Worm (Caenorhabditis elegans): ENCODE results near the gene pax-3.

DNA sequence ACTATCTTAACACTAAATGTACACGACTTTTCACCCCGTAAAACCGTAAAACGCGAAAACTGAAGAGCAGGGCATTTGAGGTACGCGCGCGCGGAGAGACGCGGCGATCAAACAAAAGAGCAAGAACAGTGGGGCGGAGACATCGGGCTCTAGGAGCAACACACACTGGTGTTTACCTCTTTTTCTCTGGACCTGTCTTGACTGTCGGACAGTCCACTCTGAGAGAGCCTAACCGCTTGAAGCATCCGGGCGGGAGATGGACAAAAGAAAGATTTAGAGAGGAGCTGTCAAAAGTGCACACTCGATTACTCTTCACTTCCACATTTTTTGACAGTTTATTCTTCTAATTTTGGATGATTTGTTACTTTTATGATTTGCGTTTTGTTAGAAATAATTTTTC, 9.6 kb upstream of the pax-3 start:
- TF ChIP-seq W03F9.2 (tag; optimal IDR thresholded peaks at IDR 0.05) (no peak), dao-5 (tag; optimal IDR thresholded peaks at IDR 0.05) (no peak)

All from whole organism, L4/young adult.